Worm (Caenorhabditis elegans) whole organism, young adult: Measurements from ENCODE around the gene mct-6.

ENCODE experiments used
- B0035.1 ChIP-seq: sonication (generic microtip); optimal IDR thresholded peaks from 2 replicates; lab custom pipeline; 2016; ENCODE audit warnings: missing genetic modification characterization, mild to moderate bottlenecking, missing compliant biosample characterization, missing genotype, missing genetic modification reagents
- B0261.1 ChIP-seq: sonication (generic microtip); optimal IDR thresholded peaks from 2 replicates; lab custom pipeline; 2016; ENCODE audit warnings: mild to moderate bottlenecking, missing genetic modification characterization, moderate library complexity, missing compliant biosample characterization
- C06A6.2 ChIP-seq: fragments of 200-800 bp; sonication (Bioruptor generic); conservative IDR thresholded peaks from 2 replicates; pipeline ENCODE4 v1.3.6; 2022; ENCODE audit warnings: missing genetic modification characterization, missing compliant biosample characterization
- C17E4.6 ChIP-seq: fragments of 200-800 bp; sonication (Bioruptor generic); IDR thresholded peaks from 2 replicates; pipeline ENCODE4 v1.3.6; 2022; ENCODE audit warnings: missing genetic modification reagents, missing genetic modification characterization, missing compliant biosample characterization
- F10E7.11 ChIP-seq: sonication (generic microtip); optimal IDR thresholded peaks from 2 replicates; lab custom pipeline; 2017; ENCODE audit warnings: mild to moderate bottlenecking, missing genetic modification characterization, moderate library complexity, missing compliant biosample characterization
- F22D6.2 ChIP-seq: sonication (generic microtip); optimal IDR thresholded peaks from 2 replicates; lab custom pipeline; 2016; ENCODE audit warnings: mild to moderate bottlenecking, missing genetic modification characterization, missing compliant biosample characterization
- F23B12.7 ChIP-seq: sonication (generic microtip); optimal IDR thresholded peaks from 2 replicates; lab custom pipeline; 2017; ENCODE audit warnings: missing genetic modification characterization, mild to moderate bottlenecking, missing compliant biosample characterization, antibody characterized with exemption, moderate library complexity; ENCODE audit not compliant: insufficient read depth
- F55B11.4 ChIP-seq: sonication (generic microtip); optimal IDR thresholded peaks from 2 replicates; lab custom pipeline; 2016; ENCODE audit warnings: missing compliant biosample characterization, missing genetic modification characterization, borderline replicate concordance; ENCODE audit not compliant: insufficient read depth
- F57A8.1 ChIP-seq: fragments of 200-800 bp; sonication (Bioruptor generic); optimal IDR thresholded peaks from 2 replicates; lab custom pipeline; 2018; ENCODE audit warnings: mild to moderate bottlenecking, missing genetic modification characterization, moderate library complexity, missing compliant biosample characterization
- K11D2.4 ChIP-seq: fragments of 200-800 bp; sonication (Bioruptor generic); IDR thresholded peaks from 2 replicates; pipeline ENCODE4 v1.3.6; 2022; ENCODE audit warnings: missing genetic modification reagents, missing genetic modification characterization, missing compliant biosample characterization
- K12H6.12 ChIP-seq: fragments of 200-800 bp; sonication (Bioruptor generic); optimal IDR thresholded peaks from 2 replicates; lab custom pipeline; 2018; ENCODE audit warnings: mild to moderate bottlenecking, missing genetic modification characterization, missing compliant biosample characterization
- T26A5.8 ChIP-seq: sonication (generic microtip); optimal IDR thresholded peaks from 2 replicates; lab custom pipeline; 2016; ENCODE audit warnings: missing genetic modification characterization, missing compliant biosample characterization
- Y53F4B.3 ChIP-seq: fragments of 200-800 bp; sonication (Bioruptor generic); IDR thresholded peaks from 2 replicates; pipeline ENCODE4 v1.3.6; 2022; ENCODE audit warnings: missing genetic modification reagents, missing genetic modification characterization, missing compliant biosample characterization
- Y67H2A.10 ChIP-seq: fragments of 200-800 bp; sonication (Bioruptor generic); conservative IDR thresholded peaks from 2 replicates; pipeline ENCODE4 v1.3.6; 2022; ENCODE audit warnings: missing genetic modification reagents, missing genetic modification characterization, missing compliant biosample characterization
- Y79H2A.3 ChIP-seq: fragments of 200-800 bp; sonication (Bioruptor generic); conservative IDR thresholded peaks from 2 replicates; pipeline ENCODE4 v1.3.6; 2022; ENCODE audit warnings: missing genetic modification reagents, missing genetic modification characterization, missing compliant biosample characterization
- Y95B8A.8 ChIP-seq: fragments of 200-800 bp; sonication (Bioruptor generic); IDR thresholded peaks from 2 replicates; pipeline ENCODE4 v1.3.6; 2022; ENCODE audit warnings: missing genetic modification reagents, missing genetic modification characterization, missing compliant biosample characterization
- atf-7 ChIP-seq: sonication (generic microtip); optimal IDR thresholded peaks from 2 replicates; lab custom pipeline; 2017; ENCODE audit warnings: mild to moderate bottlenecking, missing genetic modification characterization, missing compliant biosample characterization
- athp-1 ChIP-seq: sonication (generic microtip); optimal IDR thresholded peaks from 2 replicates; lab custom pipeline; 2017; ENCODE audit warnings: mild to moderate bottlenecking, missing genetic modification characterization, missing compliant biosample characterization
- attf-3 ChIP-seq: fragments of 200-800 bp; sonication (Bioruptor generic); conservative IDR thresholded peaks from 2 replicates; pipeline ENCODE4 v1.3.6; 2022; ENCODE audit warnings: missing genetic modification reagents, missing genetic modification characterization, missing compliant biosample characterization
- ceh-100 ChIP-seq: fragments of 200-800 bp; sonication (Bioruptor generic); IDR thresholded peaks from 2 replicates; pipeline ENCODE4 v1.3.6; 2022; ENCODE audit warnings: missing genetic modification reagents, missing genetic modification characterization, missing compliant biosample characterization
- ceh-40 ChIP-seq: fragments of 200-800 bp; sonication (Bioruptor generic); IDR thresholded peaks from 2 replicates; pipeline ENCODE4 v1.3.6; 2022; ENCODE audit warnings: missing genetic modification characterization, missing compliant biosample characterization
- ceh-58 ChIP-seq: fragments of 200-800 bp; sonication (Bioruptor generic); IDR thresholded peaks from 2 replicates; pipeline ENCODE4 v1.3.6; 2022; ENCODE audit warnings: missing genetic modification characterization, missing compliant biosample characterization
- egl-44 ChIP-seq: fragments of 200-800 bp; sonication (Bioruptor generic); IDR thresholded peaks from 2 replicates; pipeline ENCODE4 v1.3.6; 2022; ENCODE audit warnings: missing genetic modification reagents, missing genetic modification characterization, missing compliant biosample characterization
- ets-4 ChIP-seq: fragments of 200-800 bp; sonication (Bioruptor generic); optimal IDR thresholded peaks from 2 replicates; lab custom pipeline; 2018; ENCODE audit warnings: mild to moderate bottlenecking, missing genetic modification characterization, missing compliant biosample characterization
- fkh-3 ChIP-seq: sonication (generic microtip); optimal IDR thresholded peaks from 2 replicates; lab custom pipeline; 2016; ENCODE audit warnings: mild to moderate bottlenecking, missing genetic modification characterization, missing compliant biosample characterization
- gei-17 ChIP-seq: fragments of 200-800 bp; sonication (Bioruptor generic); optimal IDR thresholded peaks from 2 replicates; lab custom pipeline; 2018; ENCODE audit warnings: mild to moderate bottlenecking, missing genetic modification characterization, missing compliant biosample characterization
- hmg-1.2 ChIP-seq: fragments of 200-800 bp; sonication (Bioruptor generic); IDR thresholded peaks from 2 replicates; pipeline ENCODE4 v1.3.6; 2022; ENCODE audit warnings: missing genetic modification reagents, missing genetic modification characterization, missing compliant biosample characterization
- let-607 ChIP-seq, 2 experiments: fragments of 200-800 bp in 1 of 2; sonication (Bioruptor generic) in 1 of 2; sonication (generic microtip) in 1 of 2; optimal IDR thresholded peaks; 2 replicates each; lab custom pipeline; 2016 to 2018; ENCODE audit warnings: mild to moderate bottlenecking in 2 of 2, missing compliant biosample characterization in 2 of 2, missing genetic modification characterization in 2 of 2, moderate library complexity in 2 of 2, missing genotype in 1 of 2
- lin-26 ChIP-seq: fragments of 200-800 bp; sonication (Bioruptor generic); IDR thresholded peaks from 2 replicates; pipeline ENCODE4 v1.3.6; 2022; ENCODE audit warnings: missing genetic modification reagents, missing genetic modification characterization, missing compliant biosample characterization
- lin-35 ChIP-seq, 3 experiments: fragments of 150-350 bp in 2 of 3; sonication (generic microtip) in 1 of 3; optimal IDR thresholded peaks; 2 replicates each; lab custom pipeline; 2014 to 2018; ENCODE audit warnings: missing biosample characterization in 3 of 3, missing genetic modification characterization in 3 of 3, missing genetic modification reagents in 3 of 3
- lin-40 ChIP-seq: sonication (generic microtip); optimal IDR thresholded peaks from 2 replicates; lab custom pipeline; 2016; ENCODE audit warnings: missing genetic modification characterization, mild to moderate bottlenecking, missing compliant biosample characterization, missing genotype, missing genetic modification reagents
- lir-1 ChIP-seq: fragments of 200-800 bp; sonication (Bioruptor generic); conservative IDR thresholded peaks from 2 replicates; pipeline ENCODE4 v1.3.6; 2022; ENCODE audit warnings: missing genetic modification reagents, missing genetic modification characterization, missing compliant biosample characterization
- madf-10 ChIP-seq: sonication (generic microtip); optimal IDR thresholded peaks from 2 replicates; lab custom pipeline; 2016; ENCODE audit warnings: mild to moderate bottlenecking, missing genetic modification characterization, missing compliant biosample characterization
- madf-8 ChIP-seq: fragments of 200-800 bp; sonication (Bioruptor generic); conservative IDR thresholded peaks from 2 replicates; pipeline ENCODE4 v1.3.6; 2022; ENCODE audit warnings: missing genetic modification reagents, missing genetic modification characterization, missing compliant biosample characterization
- mcd-1 ChIP-seq: fragments of 200-800 bp; sonication (Bioruptor generic); IDR thresholded peaks from 2 replicates; pipeline ENCODE4 v1.3.6; 2022; ENCODE audit warnings: missing genetic modification reagents, missing genetic modification characterization, missing compliant biosample characterization
- nfya-1 ChIP-seq: sonication (generic microtip); optimal IDR thresholded peaks from 2 replicates; lab custom pipeline; 2017; ENCODE audit warnings: antibody characterized with exemption, missing compliant biosample characterization, missing genetic modification characterization, borderline replicate concordance; ENCODE audit not compliant: insufficient read depth
- nfya-2 ChIP-seq: fragments of 200-800 bp; sonication (Bioruptor generic); IDR thresholded peaks from 2 replicates; pipeline ENCODE4 v1.3.6; 2022; ENCODE audit warnings: missing genetic modification reagents, missing genetic modification characterization, missing compliant biosample characterization
- nhr-120 ChIP-seq: fragments of 200-800 bp; sonication (Bioruptor generic); IDR thresholded peaks from 2 replicates; pipeline ENCODE4 v1.3.6; 2022; ENCODE audit warnings: missing genetic modification characterization, missing compliant biosample characterization
- nhr-80 ChIP-seq: sonication (generic microtip); optimal IDR thresholded peaks from 2 replicates; lab custom pipeline; 2016; ENCODE audit warnings: missing genetic modification characterization, missing compliant biosample characterization
- rcor-1 ChIP-seq: fragments of 200-800 bp; sonication (Bioruptor generic); IDR thresholded peaks from 2 replicates; pipeline ENCODE4 v1.3.6; 2022; ENCODE audit warnings: missing genetic modification reagents, missing genetic modification characterization, missing compliant biosample characterization
- rec-8 ChIP-seq, 2 experiments: sonication (generic microtip); optimal IDR thresholded peaks; 2 replicates each; lab custom pipeline; 2016; ENCODE audit warnings: mild to moderate bottlenecking in 2 of 2, missing genetic modification characterization in 2 of 2, missing genetic modification reagents in 2 of 2, missing genotype in 2 of 2, missing biosample characterization in 1 of 2, missing compliant biosample characterization in 1 of 2, moderate library complexity in 1 of 2
- rpc-1 ChIP-seq, 2 experiments: fragments of 150-350 bp in 1 of 2; sonication (generic microtip) in 1 of 2; optimal IDR thresholded peaks; 2 replicates each; lab custom pipeline; 2014 to 2018; ENCODE audit warnings: missing biosample characterization in 1 of 2, missing genetic modification characterization in 1 of 2, missing genetic modification reagents in 1 of 2, missing genotype in 1 of 2
- sea-2 ChIP-seq: fragments of 200-800 bp; sonication (Bioruptor generic); IDR thresholded peaks from 2 replicates; pipeline ENCODE4 v1.3.6; 2022; ENCODE audit warnings: missing genetic modification characterization, missing compliant biosample characterization
- snpc-1.3 ChIP-seq: sonication (generic microtip); optimal IDR thresholded peaks from 2 replicates; lab custom pipeline; 2017; ENCODE audit warnings: missing genetic modification characterization, mild to moderate bottlenecking, missing compliant biosample characterization, antibody characterized with exemption, moderate library complexity, missing genotype, missing genetic modification reagents; ENCODE audit not compliant: insufficient read depth
- somi-1 ChIP-seq: fragments of 200-800 bp; sonication (Bioruptor generic); optimal IDR thresholded peaks from 2 replicates; lab custom pipeline; 2018; ENCODE audit warnings: mild to moderate bottlenecking, missing genetic modification characterization, missing compliant biosample characterization
- xnd-1 ChIP-seq: sonication (generic microtip); optimal IDR thresholded peaks from 2 replicates; lab custom pipeline; 2016; ENCODE audit warnings: missing genotype, missing genetic modification reagents, missing genetic modification characterization, missing compliant biosample characterization
- ztf-26 ChIP-seq: sonication (generic microtip); optimal IDR thresholded peaks from 2 replicates; lab custom pipeline; 2017; ENCODE audit warnings: missing genetic modification characterization, missing compliant biosample characterization
- ztf-3 ChIP-seq: fragments of 200-800 bp; sonication (Bioruptor generic); optimal IDR thresholded peaks from 2 replicates; lab custom pipeline; 2018; ENCODE audit warnings: mild to moderate bottlenecking, missing genetic modification characterization, missing compliant biosample characterization

Gene mct-6

ce11 chrX:16726879-16727278, 43.4 kb downstream of the mct-6 start (continued):
- TF ChIP-seq rec-8 (tag; optimal IDR thresholded peaks at IDR 0.05; lab: Kevin White, UChicago) (no peak), snpc-1.3 (peak; percentile 2), let-607 (tag; optimal IDR thresholded peaks at IDR 0.05; lab: Kevin White, UChicago) (peak; percentile 60 to 61), Y67H2A.10 (no peak), attf-3 (GFP tag; lab: Robert Waterston, UW) (peak; percentile 35), nfya-2 (GFP tag; lab: Robert Waterston, UW) (no peak), somi-1 (GFP tag; lab: Kevin White, UChicago) (peak; percentile 85), C06A6.2 (peak; percentile 72), F23B12.7 (tag; lab: Kevin White, UChicago) (no peak), athp-1 (tag; lab: Kevin White, UChicago) (peak; percentile 51), ztf-3 (peak; percentile 47), mcd-1 (GFP tag; lab: Robert Waterston, UW) (peak; percentile 74), Y53F4B.3 (GFP tag; lab: Robert Waterston, UW) (no peak), lin-26 (GFP tag; lab: Robert Waterston, UW) (peak; percentile 84), madf-8 (no peak), nhr-80 (tag; lab: Kevin White, UChicago) (peak; percentile 94), madf-10 (peak; percentile 83), ceh-40 (GFP tag; lab: Robert Waterston, UW) (no peak), F57A8.1 (GFP tag; lab: Kevin White, UChicago) (no peak), F55B11.4 (tag; lab: Kevin White, UChicago) (no peak), B0261.1 (tag; lab: Kevin White, UChicago) (peak; percentile 5), Y95B8A.8 (GFP tag; lab: Robert Waterston, UW) (0 out of 2 replicates have a peak, but pooled peaks have one; percentile 39), atf-7 (tag; lab: Kevin White, UChicago) (peak; percentile 82), sea-2 (GFP tag; lab: Robert Waterston, UW) (no peak), nhr-120 (GFP tag; lab: Robert Waterston, UW) (no peak), rcor-1 (GFP tag; lab: Robert Waterston, UW) (peak; percentile 73; the same call in 1 of the 2 replicates), rpc-1 (optimal IDR thresholded peaks at IDR 0.05; lab: Kevin White, UChicago) (no peak), rpc-1 (tag; optimal IDR thresholded peaks at IDR 0.05; lab: Kevin White, UChicago) (no peak), F22D6.2 (peak; percentile 31), F10E7.11 (tag; lab: Kevin White, UChicago) (peak; percentile 40), K11D2.4 (GFP tag; lab: Robert Waterston, UW) (peak; percentile 82), lin-40 (tag; lab: Kevin White, UChicago) (peak; percentile 92), nfya-1 (tag; lab: Kevin White, UChicago) (no peak), egl-44 (GFP tag; lab: Robert Waterston, UW) (peak; percentile 74), hmg-1.2 (GFP tag; lab: Robert Waterston, UW) (peak; percentile 90), gei-17 (GFP tag; lab: Kevin White, UChicago) (peak; percentile 76), B0035.1 (tag; lab: Kevin White, UChicago) (peak; percentile 49), lin-35 (GFP tag; optimal IDR thresholded peaks at IDR 0.05; lab: Kevin White, UChicago) (peak in 1 of 3 experiments; percentile 60), C17E4.6 (GFP tag; lab: Robert Waterston, UW) (no peak), K12H6.12 (tag; lab: Kevin White, UChicago) (peak; percentile 95), ets-4 (GFP tag; lab: Kevin White, UChicago) (peak; percentile 45), ceh-58 (GFP tag; lab: Robert Waterston, UW) (no peak), ceh-100 (no peak), lir-1 (GFP tag; lab: Robert Waterston, UW) (peak; percentile 100), xnd-1 (no peak), fkh-3 (tag; lab: Kevin White, UChicago) (peak; percentile 15), Y79H2A.3 (GFP tag; lab: Robert Waterston, UW) (0 out of 2 replicates have a peak, but pooled peaks have one; percentile 28), ztf-26 (tag; lab: Kevin White, UChicago) (peak; percentile 92), T26A5.8 (no peak)
